Worm (Caenorhabditis elegans): ENCODE results near the gene acl-7.

acl-7 gene

ce11 chrII:12798814-12799213 lies 17.4 kb downstream of the acl-7 start (continued):
- TF ChIP-seq ccch-3 (GFP tag; optimal IDR thresholded peaks at IDR 0.05) (no peak), lag-1 (GFP tag; IDR thresholded peaks at IDR 0.05) (no peak), attf-3 (GFP tag; conservative IDR thresholded peaks at IDR 0.05) (no peak), unc-130 (GFP tag; optimal IDR thresholded peaks at IDR 0.05) (no peak), sptf-2 (GFP tag; optimal IDR thresholded peaks at IDR 0.05) (no peak), nfya-1 (tag; optimal IDR thresholded peaks at IDR 0.05; ENCODE audit: borderline replicate concordance, insufficient read depth) (no peak), F55B11.4 (tag; optimal IDR thresholded peaks at IDR 0.05; ENCODE audit: borderline replicate concordance, insufficient read depth) (no peak), snpc-3.4 (tag; optimal IDR thresholded peaks at IDR 0.05) (no peak), C06A6.2 (GFP tag; conservative IDR thresholded peaks at IDR 0.05) (peak; percentile 76), egl-44 (GFP tag; IDR thresholded peaks at IDR 0.05) (peak; percentile 87), let-607 (tag; optimal IDR thresholded peaks at IDR 0.05) (peak in 1 of 2 experiments; percentile 72), F52B5.7 (tag; optimal IDR thresholded peaks at IDR 0.05) (peak; percentile 56), madf-3 (GFP tag; IDR thresholded peaks at IDR 0.05) (0 out of 2 replicates have a peak, but pooled peaks have one; percentile 5), K12H6.12 (tag; optimal IDR thresholded peaks at IDR 0.05) (peak; percentile 66), him-1 (tag; optimal IDR thresholded peaks at IDR 0.05) (no peak), ama-1 (optimal IDR thresholded peaks at IDR 0.05) (no peak), ama-1 (GFP tag; optimal IDR thresholded peaks at IDR 0.05) (no peak), bed-1 (GFP tag; IDR thresholded peaks at IDR 0.05) (no peak), ceh-91 (GFP tag; IDR thresholded peaks at IDR 0.05) (no peak), sdz-38 (tag; optimal IDR thresholded peaks at IDR 0.05) (no peak), egl-18 (GFP tag; IDR thresholded peaks at IDR 0.05) (no peak), hlh-12 (tag; optimal IDR thresholded peaks at IDR 0.05) (no peak), T26A5.8 (tag; optimal IDR thresholded peaks at IDR 0.05) (no peak), F23B12.7 (tag; optimal IDR thresholded peaks at IDR 0.05; ENCODE audit: insufficient read depth) (no peak), B0261.1 (tag; optimal IDR thresholded peaks at IDR 0.05) (no peak), ZK185.1 (tag; optimal IDR thresholded peaks at IDR 0.05; ENCODE audit: poor library complexity, severe bottlenecking) (no peak), mes-4 (tag; optimal IDR thresholded peaks at IDR 0.05) (no peak), chd-7 (tag; optimal IDR thresholded peaks at IDR 0.05) (peak; percentile 84), hlh-26 (GFP tag; conservative IDR thresholded peaks at IDR 0.05) (no peak), nfyb-1 (GFP tag; IDR thresholded peaks at IDR 0.05) (peak; percentile 82), Y56A3A.18 (GFP tag; IDR thresholded peaks at IDR 0.05) (0 out of 2 replicates have a peak, but pooled peaks have one; percentile 24), somi-1 (GFP tag; optimal IDR thresholded peaks at IDR 0.05) (peak; percentile 62), efl-1 (GFP tag; optimal IDR thresholded peaks at IDR 0.05) (no peak), snpc-1.3 (tag; optimal IDR thresholded peaks at IDR 0.05; ENCODE audit: insufficient read depth) (no peak), ceh-58 (GFP tag; IDR thresholded peaks at IDR 0.05) (0 out of 2 replicates have a peak, but pooled peaks have one; percentile 22), madf-10 (tag; optimal IDR thresholded peaks at IDR 0.05) (peak; percentile 48), tbx-9 (tag; optimal IDR thresholded peaks at IDR 0.05; ENCODE audit: borderline replicate concordance) (no peak), F37B4.10 (GFP tag; IDR thresholded peaks at IDR 0.05) (0 out of 2 replicates have a peak, but pooled peaks have one; percentile 10), lsy-27 (tag; optimal IDR thresholded peaks at IDR 0.05; ENCODE audit: borderline replicate concordance, insufficient read depth) (no peak), ceh-27 (GFP tag; optimal IDR thresholded peaks at IDR 0.05) (peak; percentile 14), mel-28 (tag; optimal IDR thresholded peaks at IDR 0.05; ENCODE audit: borderline replicate concordance) (no peak), attf-5 (GFP tag; optimal IDR thresholded peaks at IDR 0.05) (peak; percentile 79), akir-1 (GFP tag; optimal IDR thresholded peaks at IDR 0.05) (no peak), lin-40 (tag; optimal IDR thresholded peaks at IDR 0.05) (peak; percentile 88), F22D6.2 (tag; optimal IDR thresholded peaks at IDR 0.05) (peak; percentile 58), dpl-1 (GFP tag; optimal IDR thresholded peaks at IDR 0.05) (no peak), C17E4.6 (GFP tag; IDR thresholded peaks at IDR 0.05) (no peak), lsl-1 (GFP tag; optimal IDR thresholded peaks at IDR 0.05) (no peak)
